Worm (Caenorhabditis elegans) whole organism, L4 larva: Measurements from ENCODE around the gene ubc-17.

Experiments
- D1046.2 ChIP-seq: fragments of 200-800 bp; sonication (Bioruptor generic); IDR thresholded peaks from 2 replicates; pipeline ENCODE4 v1.3.6; 2022; ENCODE audit warnings: missing genetic modification characterization, missing compliant biosample characterization
- F26F4.8 ChIP-seq: fragments of 200-800 bp; sonication (Bioruptor generic); conservative IDR thresholded peaks from 2 replicates; pipeline ENCODE4 v1.3.6; 2022; ENCODE audit warnings: missing genetic modification characterization, missing compliant biosample characterization
- F37D6.2 ChIP-seq: sonication (generic microtip); optimal IDR thresholded peaks from 2 replicates; lab custom pipeline; 2016; ENCODE audit warnings: mild to moderate bottlenecking, missing genetic modification characterization, missing compliant biosample characterization
- F49E8.2 ChIP-seq: sonication (generic microtip); optimal IDR thresholded peaks from 2 replicates; lab custom pipeline; 2016; ENCODE audit warnings: missing compliant biosample characterization, mild to moderate bottlenecking, missing genetic modification characterization, borderline replicate concordance
- Y105C5A.15 ChIP-seq: fragments of 200-800 bp; sonication (Bioruptor generic); IDR thresholded peaks from 2 replicates; pipeline ENCODE4 v1.3.6; 2022; ENCODE audit warnings: missing genetic modification characterization, missing compliant biosample characterization
- Y75B8A.6 ChIP-seq: fragments of 200-800 bp; sonication (Bioruptor generic); IDR thresholded peaks from 2 replicates; pipeline ENCODE4 v1.3.6; 2022; ENCODE audit warnings: missing genetic modification reagents, missing genetic modification characterization, missing compliant biosample characterization
- aha-1 ChIP-seq: fragments of 150-350 bp; peaks from one replicate; lab custom pipeline; 2014; ENCODE audit warnings: missing biosample characterization, missing genetic modification characterization
- arid-1 ChIP-seq: fragments of 200-800 bp; sonication (Bioruptor generic); conservative IDR thresholded peaks from 2 replicates; pipeline ENCODE4 v1.3.6; 2022; ENCODE audit warnings: missing genetic modification reagents, missing genetic modification characterization, missing compliant biosample characterization
- ceh-82 ChIP-seq: sonication (generic microtip); optimal IDR thresholded peaks from 2 replicates; lab custom pipeline; 2017; ENCODE audit warnings: missing biosample characterization, missing genetic modification characterization
- ces-1 ChIP-seq: fragments of 150-350 bp; sonication (generic microtip); optimal IDR thresholded peaks from 4 replicates; lab custom pipeline; 2014; ENCODE audit warnings: missing biosample characterization, missing genetic modification reagents, missing genetic modification characterization
- cey-2 ChIP-seq: sonication (generic microtip); optimal IDR thresholded peaks from 3 replicates; lab custom pipeline; 2017; ENCODE audit warnings: missing genetic modification characterization, mild to moderate bottlenecking, missing compliant biosample characterization, antibody characterized with exemption, borderline replicate concordance; ENCODE audit not compliant: insufficient read depth
- ctbp-1 ChIP-seq: fragments of 200-800 bp; sonication (Bioruptor generic); IDR thresholded peaks from 2 replicates; pipeline ENCODE4 v1.3.6; 2022; ENCODE audit warnings: missing genetic modification reagents, missing genetic modification characterization, missing compliant biosample characterization
- daf-8 ChIP-seq: fragments of 200-800 bp; sonication (Bioruptor generic); IDR thresholded peaks from 2 replicates; pipeline ENCODE4 v1.3.6; 2022; ENCODE audit warnings: missing genetic modification characterization, missing compliant biosample characterization
- dmd-9 ChIP-seq: fragments of 200-800 bp; sonication (Bioruptor generic); IDR thresholded peaks from 2 replicates; pipeline ENCODE4 v1.3.6; 2022; ENCODE audit warnings: missing genetic modification reagents, missing genetic modification characterization, missing compliant biosample characterization
- dpl-1 ChIP-seq: fragments of 150-350 bp; optimal IDR thresholded peaks from 2 replicates; lab custom pipeline; 2014; ENCODE audit warnings: missing biosample characterization, missing genetic modification reagents, missing genetic modification characterization
- egl-27 ChIP-seq: sonication (generic microtip); optimal IDR thresholded peaks from 3 replicates; lab custom pipeline; 2017; ENCODE audit warnings: missing biosample characterization, missing genetic modification reagents, missing genetic modification characterization
- fkh-10 ChIP-seq: fragments of 150-350 bp; optimal IDR thresholded peaks from 2 replicates; lab custom pipeline; 2014; ENCODE audit warnings: missing biosample characterization, missing genetic modification reagents, missing genetic modification characterization
- fos-1 ChIP-seq: fragments of 150-350 bp; optimal IDR thresholded peaks from 2 replicates; lab custom pipeline; 2014; ENCODE audit warnings: missing biosample characterization, missing genetic modification characterization
- hlh-11 ChIP-seq: fragments of 200-800 bp; sonication (Bioruptor generic); optimal IDR thresholded peaks from 2 replicates; lab custom pipeline; 2018; ENCODE audit warnings: mild to moderate bottlenecking, missing genetic modification characterization, missing compliant biosample characterization
- hlh-30 ChIP-seq: sonication (generic microtip); optimal IDR thresholded peaks from 2 replicates; lab custom pipeline; 2017; ENCODE audit warnings: antibody characterized with exemption, mild to moderate bottlenecking, missing genetic modification characterization, missing compliant biosample characterization; ENCODE audit not compliant: insufficient read depth
- jun-1 ChIP-seq: fragments of 150-350 bp; optimal IDR thresholded peaks from 2 replicates; lab custom pipeline; 2014; ENCODE audit warnings: missing biosample characterization, missing genetic modification reagents, missing genetic modification characterization
- lin-13 ChIP-seq: fragments of 150-350 bp; optimal IDR thresholded peaks from 2 replicates; lab custom pipeline; 2014; ENCODE audit warnings: missing biosample characterization, missing genetic modification reagents, missing genetic modification characterization
- lsy-2 ChIP-seq, 2 experiments: fragments of 150-350 bp in 1 of 2; sonication (generic microtip) in 1 of 2; optimal IDR thresholded peaks; 2 replicates each; lab custom pipeline; 2014 to 2017; ENCODE audit warnings: missing biosample characterization in 2 of 2, missing genetic modification characterization in 2 of 2
- madf-5 ChIP-seq, 2 experiments: fragments of 200-800 bp; sonication (Bioruptor generic); IDR thresholded peaks; 2 replicates each; pipeline ENCODE4 v1.3.6; 2022; ENCODE audit warnings: missing compliant biosample characterization in 2 of 2, missing genetic modification characterization in 2 of 2
- mdt-29 ChIP-seq: fragments of 200-800 bp; sonication (Bioruptor generic); IDR thresholded peaks from 2 replicates; pipeline ENCODE4 v1.3.6; 2022; ENCODE audit warnings: missing genetic modification reagents, missing genetic modification characterization, missing compliant biosample characterization
- mxl-2 ChIP-seq: fragments of 200-800 bp; sonication (Bioruptor generic); conservative IDR thresholded peaks from 2 replicates; pipeline ENCODE4 v1.3.6; 2022; ENCODE audit warnings: missing genetic modification reagents, missing genetic modification characterization, missing compliant biosample characterization
- nhr-25 ChIP-seq: sonication (generic microtip); optimal IDR thresholded peaks from 2 replicates; lab custom pipeline; 2017; ENCODE audit warnings: missing genetic modification characterization, mild to moderate bottlenecking, missing compliant biosample characterization, antibody characterized with exemption, moderate library complexity, borderline replicate concordance; ENCODE audit not compliant: insufficient read depth
- nhr-41 ChIP-seq: fragments of 200-800 bp; sonication (Bioruptor generic); IDR thresholded peaks from 2 replicates; pipeline ENCODE4 v1.3.6; 2022; ENCODE audit warnings: missing genetic modification reagents, missing genetic modification characterization, missing compliant biosample characterization
- nhr-42 ChIP-seq: fragments of 200-800 bp; sonication (Bioruptor generic); IDR thresholded peaks from 2 replicates; pipeline ENCODE4 v1.3.6; 2022; ENCODE audit warnings: missing genetic modification characterization, missing compliant biosample characterization
- php-3 ChIP-seq: fragments of 200-800 bp; sonication (Bioruptor generic); IDR thresholded peaks from 2 replicates; pipeline ENCODE4 v1.3.6; 2022; ENCODE audit warnings: missing genetic modification reagents, missing genetic modification characterization, missing compliant biosample characterization
- pqm-1 ChIP-seq: sonication (generic microtip); optimal IDR thresholded peaks from 2 replicates; lab custom pipeline; 2017; ENCODE audit warnings: missing biosample characterization, missing genetic modification characterization
- saeg-2 ChIP-seq: fragments of 200-800 bp; sonication (Bioruptor generic); IDR thresholded peaks from 2 replicates; pipeline ENCODE4 v1.3.6; 2022; ENCODE audit warnings: missing genetic modification reagents, missing genetic modification characterization, missing compliant biosample characterization
- spr-3 ChIP-seq: fragments of 200-800 bp; sonication (Bioruptor generic); optimal IDR thresholded peaks from 2 replicates; lab custom pipeline; 2018; ENCODE audit warnings: mild to moderate bottlenecking, missing genetic modification characterization, missing compliant biosample characterization
- unc-62 ChIP-seq, 3 experiments: fragments of 150-350 bp in 1 of 3; sonication (generic microtip); optimal IDR thresholded peaks in 2 of 3; peaks in 1 of 3; 1 replicate in 1 of 3; 2 replicates in 2 of 3; lab custom pipeline; 2014 to 2017; ENCODE audit warnings: missing biosample characterization in 3 of 3, missing genetic modification characterization in 3 of 3, missing genetic modification reagents in 3 of 3, missing genotype in 1 of 3

Gene ubc-17

ce11 chrX:7050290-7050689 lies at the start of gene ubc-17:
Gene ubc-17 (plus strand): TSS chrX:7050590.
- no peak for TF ChIP-seq hlh-11
- TF ChIP-seq spr-3, result no peak
- TF ChIP-seq ces-1 (GFP tag; lab: Kevin White, UChicago), result no peak
- TF ChIP-seq nhr-41 (GFP tag; lab: Robert Waterston, UW), result no peak
- TF ChIP-seq lin-13, result no peak
- TF ChIP-seq php-3 (GFP tag; lab: Robert Waterston, UW), result no peak
- no peak for TF ChIP-seq cey-2 (tag; lab: Kevin White, UChicago)
- TF ChIP-seq mdt-29 (GFP tag; lab: Robert Waterston, UW), result no peak
- TF ChIP-seq nhr-25 (tag; lab: Kevin White, UChicago), result no peak
- no peak for TF ChIP-seq lsy-2 (tag; optimal IDR thresholded peaks at IDR 0.05; lab: Kevin White, UChicago)
- no peak for TF ChIP-seq F49E8.2
- TF ChIP-seq mxl-2 (GFP tag; lab: Robert Waterston, UW), result no peak
- no peak for TF ChIP-seq pqm-1 (tag; lab: Kevin White, UChicago)
- no peak for TF ChIP-seq nhr-42 (GFP tag; lab: Robert Waterston, UW)

DNA sequence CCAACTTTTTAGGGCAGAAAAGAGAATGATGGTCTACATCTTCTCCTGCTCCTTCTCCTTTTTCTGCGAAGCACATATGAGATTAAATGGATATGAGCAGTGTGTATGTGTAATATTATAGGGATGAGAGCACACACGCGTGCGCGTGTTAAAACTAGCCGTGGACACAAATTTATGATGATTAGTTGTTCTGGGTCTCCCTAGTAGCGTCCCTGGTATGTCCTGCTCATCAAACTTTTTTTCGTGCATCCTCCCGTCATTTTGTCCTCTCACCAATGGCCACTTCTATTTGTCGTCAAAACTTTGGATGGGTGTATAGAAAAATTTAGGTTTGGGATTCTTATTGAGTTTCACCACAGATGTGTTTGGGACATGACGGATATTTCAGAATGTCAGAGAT lies 48.5 kb upstream of the ubc-17 start:
- TF ChIP-seq unc-62 (GFP tag; optimal IDR thresholded peaks at IDR 0.05 in 1 of 2; lab: Kevin White, UChicago) (peak in 1 of 2 experiments; percentile 77), unc-62 (tag; optimal IDR thresholded peaks at IDR 0.05; lab: Kevin White, UChicago) (no peak), Y75B8A.6 (GFP tag; lab: Robert Waterston, UW) (no peak)

ce11 chrX:7005475-7005874 lies 44.9 kb upstream of the ubc-17 start, which contains the start of gene tyra-2:
Gene tyra-2 (minus strand): TSS chrX:7005575.
- TF ChIP-seq egl-27 (tag; lab: Kevin White, UChicago) (no peak), php-3 (GFP tag; lab: Robert Waterston, UW) (no peak), arid-1 (no peak), D1046.2 (GFP tag; lab: Robert Waterston, UW) (no peak), hlh-30 (tag; lab: Kevin White, UChicago) (no peak), ctbp-1 (GFP tag; lab: Robert Waterston, UW) (no peak), F37D6.2 (tag; lab: Kevin White, UChicago) (no peak), ceh-82 (tag; lab: Kevin White, UChicago) (no peak), nhr-42 (GFP tag; lab: Robert Waterston, UW) (no peak), ces-1 (GFP tag; lab: Kevin White, UChicago) (no peak), dmd-9 (GFP tag; lab: Robert Waterston, UW) (no peak), cey-2 (tag; lab: Kevin White, UChicago) (no peak), saeg-2 (GFP tag; lab: Robert Waterston, UW) (no peak), madf-5 (GFP tag; IDR thresholded peaks at IDR 0.05; lab: Robert Waterston, UW) (no peak), Y105C5A.15 (no peak), daf-8 (GFP tag; lab: Robert Waterston, UW) (no peak), jun-1 (tag; lab: Kevin White, UChicago) (no peak), unc-62 (GFP tag; optimal IDR thresholded peaks at IDR 0.05 in 1 of 2; lab: Kevin White, UChicago) (no peak), unc-62 (tag; optimal IDR thresholded peaks at IDR 0.05; lab: Kevin White, UChicago) (no peak), fkh-10 (GFP tag; lab: Kevin White, UChicago) (no peak)
- TF ChIP-seq, all 104 proteins: peak for 0

DNA sequence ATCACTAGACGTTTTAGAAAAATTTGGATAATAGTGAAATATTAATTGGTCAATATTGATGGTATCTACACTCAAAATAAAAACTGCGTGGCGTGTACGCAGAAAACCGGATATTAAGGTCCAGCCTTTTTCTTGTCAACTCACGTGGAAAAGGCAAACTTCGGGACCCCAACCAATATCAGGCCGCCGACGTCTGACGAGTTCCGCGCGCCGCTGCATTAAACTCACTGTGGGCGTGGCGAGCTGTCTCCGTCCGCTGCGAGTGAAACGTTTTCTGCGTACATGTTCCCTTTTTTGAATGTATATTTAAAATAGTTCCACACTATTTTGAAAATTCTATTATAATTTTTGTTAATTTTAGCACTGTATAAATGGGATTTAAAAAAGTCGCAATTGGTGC lies 44.5 kb upstream of the ubc-17 start:
- no peak for TF ChIP-seq dpl-1 (GFP tag; lab: Kevin White, UChicago)
- peak; percentile 25 for TF ChIP-seq aha-1 (tag; lab: Kevin White, UChicago)
- TF ChIP-seq F26F4.8, result no peak
- TF ChIP-seq fos-1 (tag; lab: Kevin White, UChicago), result no peak
- TF ChIP-seq, all 104 proteins: peak for 1
